Fruit fly (Drosophila melanogaster) whole organism, pupa: ENCODE measurements around the gene CG13606.

Source experiments
- CG10348 ChIP-seq: fragments of 200-800 bp; sonication (Bioruptor generic); IDR thresholded peaks from 2 replicates; pipeline ENCODE4 v1.3.6; 2022; ENCODE audit warnings: missing biosample characterization, missing genetic modification characterization
- CG12605 ChIP-seq: fragments of 200-800 bp; sonication (Bioruptor generic); IDR thresholded peaks from 2 replicates; pipeline ENCODE4 v1.3.6; 2022; ENCODE audit warnings: missing biosample characterization, missing genetic modification characterization
- CG13204 ChIP-seq: fragments of 200-800 bp; sonication (Bioruptor generic); optimal IDR thresholded peaks from 2 replicates; lab custom pipeline; 2018; ENCODE audit warnings: missing biosample characterization, mild to moderate bottlenecking, missing genetic modification characterization, moderate library complexity
- CG14655 ChIP-seq: fragments of 200-800 bp; sonication (Bioruptor generic); optimal IDR thresholded peaks from 3 replicates; lab custom pipeline; 2017; ENCODE audit warnings: mild to moderate bottlenecking, missing biosample characterization, missing genetic modification reagents, missing genetic modification characterization
- CG15710 ChIP-seq: fragments of 200-800 bp; sonication (Bioruptor generic); optimal IDR thresholded peaks from 2 replicates; lab custom pipeline; 2018; ENCODE audit warnings: missing biosample characterization, mild to moderate bottlenecking, missing genetic modification characterization, moderate library complexity
- CG17806 ChIP-seq: fragments of 200-800 bp; sonication (Bioruptor generic); optimal IDR thresholded peaks from 2 replicates; lab custom pipeline; 2018; ENCODE audit warnings: missing biosample characterization, mild to moderate bottlenecking, missing genetic modification characterization, moderate library complexity
- CG32121 ChIP-seq: fragments of 200-800 bp; sonication (Bioruptor generic); IDR thresholded peaks from 2 replicates; pipeline ENCODE4 v1.3.6; 2022; ENCODE audit warnings: missing biosample characterization, missing genetic modification characterization
- CG34367 ChIP-seq: fragments of 200-800 bp; sonication (Bioruptor generic); optimal IDR thresholded peaks from 2 replicates; lab custom pipeline; 2018; ENCODE audit warnings: missing biosample characterization, mild to moderate bottlenecking, missing genetic modification characterization
- CG4496 ChIP-seq: fragments of 200-800 bp; sonication (Bioruptor generic); IDR thresholded peaks from 3 replicates; pipeline ENCODE4 v1.3.6; 2022; ENCODE audit warnings: missing biosample characterization, missing genetic modification characterization
- CG8159 ChIP-seq: fragments of 200-800 bp; sonication (Bioruptor generic); optimal IDR thresholded peaks from 3 replicates; lab custom pipeline; 2018; ENCODE audit warnings: missing biosample characterization, mild to moderate bottlenecking, missing genetic modification characterization, moderate library complexity
- CG8301 ChIP-seq: fragments of 200-800 bp; sonication (Bioruptor generic); optimal IDR thresholded peaks from 2 replicates; lab custom pipeline; 2018; ENCODE audit warnings: missing biosample characterization, mild to moderate bottlenecking, missing genetic modification characterization
- CG9948 ChIP-seq: fragments of 200-800 bp; sonication (Bioruptor generic); optimal IDR thresholded peaks from 2 replicates; lab custom pipeline; 2018; ENCODE audit warnings: missing biosample characterization, mild to moderate bottlenecking, missing genetic modification characterization, moderate library complexity
- D1 ChIP-seq: fragments of 200-800 bp; sonication (Bioruptor generic); optimal IDR thresholded peaks from 2 replicates; lab custom pipeline; 2018; ENCODE audit warnings: missing biosample characterization, mild to moderate bottlenecking, missing genetic modification characterization, moderate library complexity
- EcR ChIP-seq: fragments of 200-800 bp; sonication (Bioruptor generic); optimal IDR thresholded peaks from 3 replicates; lab custom pipeline; 2019; ENCODE audit warnings: missing biosample characterization, missing genetic modification characterization, mild to moderate bottlenecking, moderate library complexity, missing genetic modification reagents
- Ets98B ChIP-seq: fragments of 200-800 bp; sonication (Bioruptor generic); IDR thresholded peaks from 2 replicates; pipeline ENCODE4 v1.3.6; 2022; ENCODE audit warnings: missing biosample characterization, missing genetic modification characterization
- Pif1A ChIP-seq: fragments of 200-800 bp; sonication (Bioruptor generic); optimal IDR thresholded peaks from 3 replicates; lab custom pipeline; 2016; ENCODE audit warnings: missing biosample characterization, missing genetic modification characterization
- Pif1B ChIP-seq: fragments of 200-800 bp; sonication (Bioruptor generic); optimal IDR thresholded peaks from 3 replicates; lab custom pipeline; 2016; ENCODE audit warnings: missing biosample characterization, missing genetic modification characterization
- Snoo ChIP-seq: fragments of 200-800 bp; sonication (Bioruptor generic); optimal IDR thresholded peaks from 3 replicates; lab custom pipeline; 2017; ENCODE audit warnings: missing biosample characterization, mild to moderate bottlenecking, missing genetic modification characterization, inconsistent platforms
- fd96Ca ChIP-seq: fragments of 200-800 bp; sonication (Bioruptor generic); IDR thresholded peaks from 3 replicates; pipeline ENCODE4 v1.3.6; 2022; ENCODE audit warnings: missing biosample characterization, missing genetic modification characterization
- gl ChIP-seq: fragments of 200-800 bp; sonication (Bioruptor generic); optimal IDR thresholded peaks from 2 replicates; lab custom pipeline; 2018; ENCODE audit warnings: missing biosample characterization, mild to moderate bottlenecking, missing genetic modification characterization
- rn ChIP-seq: fragments of 200-800 bp; sonication (Bioruptor generic); IDR thresholded peaks from 2 replicates; pipeline ENCODE4 v1.3.6; 2022; ENCODE audit warnings: missing biosample characterization, missing genetic modification characterization

CG13606 gene

dm6 chr3R:24172379-24172778 is at the start of gene CG13606:
Gene CG13606 (plus strand): TSS chr3R:24172628.
- TF ChIP-seq CG4496 (peak; percentile 11; the same call in 1 of the 3 replicates), Pif1A (no peak)

dm6 chr3R:24130080-24130479 is 42.3 kb upstream of the CG13606 start, which contains the start of the genes GatB and Tsc1:
Gene GatB (minus strand): TSS chr3R:24130255.
Gene Tsc1 (plus strand): TSS chr3R:24130307.
- no peak for TF ChIP-seq CG15710 (tag; lab: Kevin White, UChicago)
- TF ChIP-seq CG9948, result no peak
- no peak for TF ChIP-seq CG8159 (tag; lab: Kevin White, UChicago)
- no peak for TF ChIP-seq CG17806 (tag; lab: Kevin White, UChicago)
- TF ChIP-seq fd96Ca (GFP tag; lab: Robert Waterston, UW), result no peak
- no peak for TF ChIP-seq CG34367 (tag; lab: Kevin White, UChicago)
- TF ChIP-seq EcR (GFP tag; lab: Kevin White, UChicago), result no peak
- TF ChIP-seq CG13204 (GFP tag; lab: Kevin White, UChicago), result no peak
- TF ChIP-seq CG32121, result no peak
- no peak for TF ChIP-seq Snoo (tag; lab: Kevin White, UChicago)
- TF ChIP-seq Pif1B, result no peak

dm6 chr3R:24134580-24134979 is 37.8 kb upstream of the CG13606 start, which contains the start of gene Sec10:
Gene Sec10 (plus strand): TSS chr3R:24134831.
- TF ChIP-seq gl, result no peak
- TF ChIP-seq CG13204 (GFP tag; lab: Kevin White, UChicago), result no peak
- TF ChIP-seq EcR (GFP tag; lab: Kevin White, UChicago), result no peak
- peak; percentile 4 for TF ChIP-seq CG34367 (tag; lab: Kevin White, UChicago)
- TF ChIP-seq D1 (tag; lab: Kevin White, UChicago), result no peak

dm6 chr3R:24137311-24137945 is 35.0 kb upstream of the CG13606 start, which contains the start of gene Npc2f:
Gene Npc2f (plus strand): TSS chr3R:24137895.
- TF ChIP-seq EcR (GFP tag; lab: Kevin White, UChicago), result peak; percentile 64
- no peak for TF ChIP-seq CG32121

- no peak for TF ChIP-seq CG15710 (tag; lab: Kevin White, UChicago)
- no peak for TF ChIP-seq Snoo (tag; lab: Kevin White, UChicago)
- TF ChIP-seq CG10348 (GFP tag; lab: Robert Waterston, UW), result no peak
- TF ChIP-seq Pif1B, result no peak
- no peak for TF ChIP-seq EcR (GFP tag; lab: Kevin White, UChicago)
- no peak for TF ChIP-seq rn (GFP tag; lab: Robert Waterston, UW)
- no peak for TF ChIP-seq CG8159 (tag; lab: Kevin White, UChicago)
- TF ChIP-seq CG8301 (tag; lab: Kevin White, UChicago), result no peak
- no peak for TF ChIP-seq gl
- no peak for TF ChIP-seq CG4496
- no peak for TF ChIP-seq CG14655 (GFP tag; lab: Kevin White, UChicago)
- TF ChIP-seq fd96Ca (GFP tag; lab: Robert Waterston, UW), result no peak
- TF ChIP-seq D1 (tag; lab: Kevin White, UChicago), result no peak
- TF ChIP-seq CG17806 (tag; lab: Kevin White, UChicago), result no peak
- TF ChIP-seq CG34367 (tag; lab: Kevin White, UChicago), result no peak
- no peak for TF ChIP-seq Pif1A
- no peak for TF ChIP-seq CG13204 (GFP tag; lab: Kevin White, UChicago)
- no peak for TF ChIP-seq CG32121
- TF ChIP-seq CG12605 (GFP tag; lab: Robert Waterston, UW), result no peak
- TF ChIP-seq Ets98B (GFP tag; lab: Robert Waterston, UW), result no peak
Measured at dm6 chr3R:24138478-24139455, 33.7 kb upstream of the CG13606 start.

dm6 chr3R:24139646-24140130 is 32.7 kb upstream of the CG13606 start:
- TF ChIP-seq CG32121 (no peak), CG4496 (0 out of 3 replicates have a peak, but pooled peaks have one; percentile 16)
